Fruit fly (Drosophila melanogaster) whole organism, embryonic: ENCODE results near the gene Piezo.

Experiments used
- CG14441 ChIP-seq: fragments of 200-800 bp; sonication (Bioruptor generic); IDR thresholded peaks from 2 replicates; pipeline ENCODE4 v1.3.6; 2022; ENCODE audit warnings: missing biosample characterization, missing genetic modification characterization
- CG4854 ChIP-seq: fragments of 200-800 bp; sonication (Bioruptor generic); optimal IDR thresholded peaks from 2 replicates; lab custom pipeline; 2016; ENCODE audit warnings: missing biosample characterization, missing genetic modification characterization, inconsistent platforms
- CG9932 ChIP-seq: fragments of 200-800 bp; sonication (Bioruptor generic); IDR thresholded peaks from 2 replicates; pipeline ENCODE4 v1.3.6; 2022; ENCODE audit warnings: missing biosample characterization, missing genetic modification characterization
- chn ChIP-seq: fragments of 200-800 bp; sonication (Bioruptor generic); optimal IDR thresholded peaks from 2 replicates; lab custom pipeline; 2016; ENCODE audit warnings: missing biosample characterization, missing genetic modification characterization

dm6 chr2L:8171544-8171943 is 8.7 kb downstream of the Piezo start:
- TF ChIP-seq CG14441 (GFP tag; lab: Robert Waterston, UW) = no peak
- TF ChIP-seq chn (GFP tag; lab: Kevin White, UChicago) = no peak
- no peak; the same call in 1 of the 2 replicates for TF ChIP-seq CG9932 (GFP tag; lab: Robert Waterston, UW)
- no peak for TF ChIP-seq CG4854
